Fruit fly (Drosophila melanogaster): ENCODE measurements around the gene Rhau.

The Rhau gene

DNA sequence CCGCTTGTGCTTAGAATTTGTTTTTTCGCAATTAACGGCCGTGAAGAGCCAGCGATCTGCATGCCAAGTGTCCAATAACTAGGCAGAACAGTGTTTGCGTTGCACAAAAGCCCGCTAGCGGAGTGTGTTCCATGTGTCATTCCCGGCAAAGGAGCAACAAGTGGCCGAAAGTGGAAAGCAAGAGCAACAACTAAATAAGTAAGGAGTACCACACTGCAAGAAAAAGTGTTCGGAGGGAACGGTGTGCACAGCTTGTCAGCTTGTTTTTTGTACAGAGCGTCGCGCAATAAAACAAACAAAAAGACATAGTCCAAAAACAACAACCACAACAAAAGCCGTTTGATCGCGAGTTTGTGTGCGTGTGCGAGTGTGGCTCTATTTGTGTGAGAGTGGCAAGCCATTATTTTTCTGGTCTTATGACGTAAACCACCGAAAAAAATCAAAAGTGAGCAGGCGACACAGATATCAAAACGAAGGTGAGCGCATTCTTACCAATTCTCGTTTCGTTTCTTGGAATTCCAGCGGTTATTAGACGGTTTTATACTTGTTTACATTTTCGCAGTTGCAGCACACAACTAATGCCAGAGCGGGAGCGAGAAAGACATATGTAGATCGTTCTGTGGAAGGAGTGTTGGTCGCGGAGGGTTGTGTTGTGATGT lies 532 bp upstream of the Rhau start (continued):
- TF ChIP-seq D (optimal IDR thresholded peaks at IDR 0.05) (peak; percentile 41), D (GFP tag; optimal IDR thresholded peaks at IDR 0.05) (no peak), NfI (GFP tag; optimal IDR thresholded peaks at IDR 0.05) (no peak), Hsf (GFP tag; optimal IDR thresholded peaks at IDR 0.05) (no peak), ham (GFP tag; IDR thresholded peaks at IDR 0.05) (no peak), pho (GFP tag; optimal IDR thresholded peaks at IDR 0.05) (no peak), cg (GFP tag; optimal IDR thresholded peaks at IDR 0.05) (peak; percentile 79), CG12104 (GFP tag; optimal IDR thresholded peaks at IDR 0.05) (no peak), usp (GFP tag; optimal IDR thresholded peaks at IDR 0.05) (no peak), CG12744 (GFP tag; optimal IDR thresholded peaks at IDR 0.05) (no peak), disco-r (GFP tag; optimal IDR thresholded peaks at IDR 0.05) (no peak), ac (GFP tag; optimal IDR thresholded peaks at IDR 0.05) (no peak), CG1024 (GFP tag; IDR thresholded peaks at IDR 0.05) (0 out of 2 replicates have a peak, but pooled peaks have one; percentile 17), CG32532 (GFP tag; IDR thresholded peaks at IDR 0.05) (peak; percentile 26; the same call in 1 of the 2 replicates), CG8944 (GFP tag; optimal IDR thresholded peaks at IDR 0.05) (no peak), CG12659 (GFP tag; optimal IDR thresholded peaks at IDR 0.05) (peak; percentile 29), br (optimal IDR thresholded peaks at IDR 0.05) (no peak), gsb (GFP tag; IDR thresholded peaks at IDR 0.05) (0 out of 2 replicates have a peak, but pooled peaks have one; percentile 14), CG7745 (tag; optimal IDR thresholded peaks at IDR 0.05) (no peak), sd (tag; optimal IDR thresholded peaks at IDR 0.05) (peak; percentile 97), Antp (GFP tag; optimal IDR thresholded peaks at IDR 0.05) (no peak), tap (tag; optimal IDR thresholded peaks at IDR 0.05) (no peak), CG17328 (GFP tag; IDR thresholded peaks at IDR 0.05) (no peak), nom (GFP tag; optimal IDR thresholded peaks at IDR 0.05) (no peak), CG10543 (GFP tag; optimal IDR thresholded peaks at IDR 0.05) (peak; percentile 0), bowl (GFP tag; IDR thresholded peaks at IDR 0.05) (no peak), trem (tag; optimal IDR thresholded peaks at IDR 0.05) (no peak), Dip3 (GFP tag; optimal IDR thresholded peaks at IDR 0.05) (no peak), vvl (GFP tag; IDR thresholded peaks at IDR 0.05) (no peak), Awh (GFP tag; IDR thresholded peaks at IDR 0.05) (0 out of 2 replicates have a peak, but pooled peaks have one; percentile 42), CG4730 (GFP tag; IDR thresholded peaks at IDR 0.05) (no peak), salm (tag; optimal IDR thresholded peaks at IDR 0.05) (no peak), CG32767 (GFP tag; IDR thresholded peaks at IDR 0.05) (no peak), CG7357 (GFP tag; IDR thresholded peaks at IDR 0.05) (no peak), grn (GFP tag; optimal IDR thresholded peaks at IDR 0.05) (no peak), psq (GFP tag; optimal IDR thresholded peaks at IDR 0.05) (no peak), CG10959 (GFP tag; IDR thresholded peaks at IDR 0.05) (no peak), CG6683 (GFP tag; optimal IDR thresholded peaks at IDR 0.05) (no peak), gro (GFP tag; optimal IDR thresholded peaks at IDR 0.05) (peak; percentile 66), HLHmδ (GFP tag; optimal IDR thresholded peaks at IDR 0.05) (no peak), Eip74EF (GFP tag; optimal IDR thresholded peaks at IDR 0.05) (no peak), crp (GFP tag; optimal IDR thresholded peaks at IDR 0.05) (no peak), CG33557 (GFP tag; optimal IDR thresholded peaks at IDR 0.05) (no peak), CG1647 (GFP tag; optimal IDR thresholded peaks at IDR 0.05) (no peak), D19B (GFP tag; optimal IDR thresholded peaks at IDR 0.05) (no peak), lab (GFP tag; optimal IDR thresholded peaks at IDR 0.05) (no peak), bigmax (GFP tag; optimal IDR thresholded peaks at IDR 0.05) (no peak), fru (optimal IDR thresholded peaks at IDR 0.05) (no peak), NK7.1 (GFP tag; optimal IDR thresholded peaks at IDR 0.05) (no peak), CG6254 (GFP tag; optimal IDR thresholded peaks at IDR 0.05) (no peak), CG17568 (GFP tag; optimal IDR thresholded peaks at IDR 0.05) (no peak)

Measured in whole organism, embryonic.